Fruit fly (Drosophila melanogaster) whole organism, prepupa: ENCODE data around the gene CG9107.

ENCODE experiments used
- CG10631 ChIP-seq: fragments of 200-800 bp; sonication (Bioruptor generic); optimal IDR thresholded peaks from 2 replicates; lab custom pipeline; 2016; ENCODE audit warnings: missing biosample characterization, missing genetic modification characterization
- CG10669 ChIP-seq: fragments of 200-800 bp; sonication (Bioruptor generic); optimal IDR thresholded peaks from 3 replicates; lab custom pipeline; 2018; ENCODE audit warnings: missing biosample characterization, mild to moderate bottlenecking, missing genetic modification characterization, moderate library complexity
- CG11762 ChIP-seq: fragments of 200-800 bp; sonication (Bioruptor generic); optimal IDR thresholded peaks from 3 replicates; lab custom pipeline; 2016; ENCODE audit warnings: missing biosample characterization, missing genetic modification characterization; ENCODE audit not compliant: insufficient read depth
- CG11902 ChIP-seq: fragments of 200-800 bp; sonication (Bioruptor generic); optimal IDR thresholded peaks from 3 replicates; lab custom pipeline; 2016; ENCODE audit warnings: missing biosample characterization, missing genetic modification characterization
- CG1621 ChIP-seq: fragments of 200-800 bp; sonication (Bioruptor generic); optimal IDR thresholded peaks from 3 replicates; lab custom pipeline; 2018; ENCODE audit warnings: missing biosample characterization, mild to moderate bottlenecking, missing genetic modification characterization
- CG16779 ChIP-seq: fragments of 200-800 bp; sonication (Bioruptor generic); optimal IDR thresholded peaks from 3 replicates; lab custom pipeline; 2017; ENCODE audit warnings: missing biosample characterization, mild to moderate bottlenecking, missing genetic modification characterization
- CG3032 ChIP-seq: fragments of 200-800 bp; optimal IDR thresholded peaks from 2 replicates; lab custom pipeline; 2019; ENCODE audit warnings: missing biosample characterization, mild to moderate bottlenecking, missing genetic modification characterization, moderate library complexity
- CG31627 ChIP-seq: fragments of 200-800 bp; sonication (Bioruptor generic); optimal IDR thresholded peaks from 3 replicates; lab custom pipeline; 2016; ENCODE audit warnings: missing biosample characterization, missing genetic modification characterization
- CG32006 ChIP-seq: fragments of 200-800 bp; sonication (Bioruptor generic); optimal IDR thresholded peaks from 3 replicates; lab custom pipeline; 2017; ENCODE audit warnings: missing biosample characterization, mild to moderate bottlenecking, missing genetic modification characterization
- CG34406 ChIP-seq: fragments of 200-800 bp; sonication (Bioruptor generic); optimal IDR thresholded peaks from 3 replicates; lab custom pipeline; 2016; ENCODE audit warnings: missing biosample characterization, missing genetic modification characterization
- CG4318 ChIP-seq: fragments of 200-800 bp; sonication (Bioruptor generic); optimal IDR thresholded peaks from 3 replicates; lab custom pipeline; 2017; ENCODE audit warnings: missing biosample characterization, mild to moderate bottlenecking, missing genetic modification characterization
- CG6163 ChIP-seq: fragments of 200-800 bp; sonication (Bioruptor generic); IDR thresholded peaks from 3 replicates; pipeline ENCODE4 v1.3.6; 2022; ENCODE audit warnings: missing biosample characterization, missing genetic modification characterization
- CG6808 ChIP-seq: fragments of 200-800 bp; sonication (Bioruptor generic); optimal IDR thresholded peaks from 3 replicates; lab custom pipeline; 2017; ENCODE audit warnings: missing biosample characterization, missing genetic modification characterization, mild to moderate bottlenecking, moderate library complexity, missing genetic modification reagents
- CG6854 ChIP-seq: fragments of 200-800 bp; sonication (Bioruptor generic); optimal IDR thresholded peaks from 2 replicates; lab custom pipeline; 2017; ENCODE audit warnings: missing biosample characterization, mild to moderate bottlenecking, missing genetic modification characterization
- CG7368 ChIP-seq: fragments of 200-800 bp; sonication (Bioruptor generic); optimal IDR thresholded peaks from 3 replicates; lab custom pipeline; 2016; ENCODE audit warnings: missing biosample characterization, missing genetic modification characterization
- CG8119 ChIP-seq: fragments of 200-800 bp; sonication (Bioruptor generic); IDR thresholded peaks from 3 replicates; pipeline ENCODE4 v1.3.6; 2022; ENCODE audit warnings: missing biosample characterization, missing genetic modification characterization
- CG8319 ChIP-seq: fragments of 200-800 bp; sonication (Bioruptor generic); optimal IDR thresholded peaks from 3 replicates; lab custom pipeline; 2016; ENCODE audit warnings: missing biosample characterization, missing genetic modification characterization
- CG8632 ChIP-seq: fragments of 200-800 bp; sonication (Bioruptor generic); optimal IDR thresholded peaks from 3 replicates; lab custom pipeline; 2016; ENCODE audit warnings: missing biosample characterization, missing genetic modification characterization
- CG9139 ChIP-seq: fragments of 200-800 bp; sonication (Bioruptor generic); optimal IDR thresholded peaks from 3 replicates; lab custom pipeline; 2017; ENCODE audit warnings: missing biosample characterization, mild to moderate bottlenecking, missing genetic modification characterization
- Eip75B ChIP-seq: fragments of 200-800 bp; sonication (Bioruptor generic); optimal IDR thresholded peaks from 3 replicates; lab custom pipeline; 2016; ENCODE audit warnings: missing biosample characterization, missing genetic modification characterization
- Eip93F ChIP-seq: fragments of 200-800 bp; sonication (Bioruptor generic); optimal IDR thresholded peaks from 2 replicates; lab custom pipeline; 2016; ENCODE audit warnings: missing biosample characterization, mild to moderate bottlenecking, missing genetic modification characterization
- Ets21C ChIP-seq: fragments of 200-800 bp; sonication (Bioruptor generic); optimal IDR thresholded peaks from 3 replicates; lab custom pipeline; 2016; ENCODE audit warnings: missing biosample characterization, missing genetic modification characterization
- Ets96B ChIP-seq: fragments of 200-800 bp; optimal IDR thresholded peaks from 2 replicates; lab custom pipeline; 2019; ENCODE audit warnings: missing biosample characterization, mild to moderate bottlenecking, missing genetic modification characterization, moderate library complexity
- Hr39 ChIP-seq: fragments of 200-800 bp; sonication (Bioruptor generic); optimal IDR thresholded peaks from 2 replicates; lab custom pipeline; 2016; ENCODE audit warnings: missing biosample characterization, missing genetic modification characterization
- Hr4 ChIP-seq: fragments of 200-800 bp; sonication (Bioruptor generic); optimal IDR thresholded peaks from 3 replicates; lab custom pipeline; 2016; ENCODE audit warnings: missing biosample characterization, missing genetic modification characterization
- Lpt ChIP-seq: fragments of 200-800 bp; sonication (Bioruptor generic); optimal IDR thresholded peaks from 3 replicates; lab custom pipeline; 2016; ENCODE audit warnings: missing biosample characterization, missing genetic modification characterization
- OdsH ChIP-seq: fragments of 200-800 bp; sonication (Bioruptor generic); optimal IDR thresholded peaks from 3 replicates; lab custom pipeline; 2016; ENCODE audit warnings: missing biosample characterization, missing genetic modification characterization
- Sox102F ChIP-seq: fragments of 200-800 bp; sonication (Bioruptor generic); optimal IDR thresholded peaks from 2 replicates; lab custom pipeline; 2016; ENCODE audit warnings: missing biosample characterization, mild to moderate bottlenecking, missing genetic modification characterization
- Sox14 ChIP-seq: fragments of 200-800 bp; sonication (Bioruptor generic); optimal IDR thresholded peaks from 3 replicates; lab custom pipeline; 2016; ENCODE audit warnings: missing biosample characterization, missing genetic modification characterization
- achi ChIP-seq: fragments of 200-800 bp; sonication (Bioruptor generic); optimal IDR thresholded peaks from 3 replicates; lab custom pipeline; 2016; ENCODE audit warnings: missing biosample characterization, missing genetic modification characterization
- acj6 ChIP-seq: fragments of 200-800 bp; sonication (Bioruptor generic); optimal IDR thresholded peaks from 3 replicates; lab custom pipeline; 2016; ENCODE audit warnings: missing biosample characterization, missing genetic modification characterization
- cyc ChIP-seq: fragments of 200-800 bp; sonication (Bioruptor generic); optimal IDR thresholded peaks from 3 replicates; lab custom pipeline; 2016; ENCODE audit warnings: missing biosample characterization, missing genetic modification characterization
- dac ChIP-seq: fragments of 200-800 bp; sonication (Bioruptor generic); optimal IDR thresholded peaks from 2 replicates; lab custom pipeline; 2017; ENCODE audit warnings: missing biosample characterization, mild to moderate bottlenecking, missing genetic modification characterization
- dsx ChIP-seq: fragments of 200-800 bp; optimal IDR thresholded peaks from 3 replicates; lab custom pipeline; 2019; ENCODE audit warnings: missing biosample characterization, mild to moderate bottlenecking, missing genetic modification characterization, moderate library complexity; ENCODE audit not compliant: poor library complexity, severe bottlenecking
- eg ChIP-seq: fragments of 200-800 bp; sonication (Bioruptor generic); IDR thresholded peaks from 3 replicates; pipeline ENCODE4 v1.3.6; 2022; ENCODE audit warnings: missing biosample characterization, missing genetic modification characterization
- fd85E ChIP-seq: fragments of 200-800 bp; sonication (Bioruptor generic); optimal IDR thresholded peaks from 3 replicates; lab custom pipeline; 2016; ENCODE audit warnings: missing biosample characterization, missing genetic modification characterization
- fkh ChIP-seq: fragments of 200-800 bp; sonication (Bioruptor generic); optimal IDR thresholded peaks from 3 replicates; lab custom pipeline; 2017; ENCODE audit warnings: missing biosample characterization, mild to moderate bottlenecking, missing genetic modification characterization, moderate library complexity
- lz ChIP-seq: fragments of 200-800 bp; sonication (Bioruptor generic); optimal IDR thresholded peaks from 3 replicates; lab custom pipeline; 2016; ENCODE audit warnings: missing biosample characterization, missing genetic modification characterization
- net ChIP-seq: fragments of 200-800 bp; sonication (Bioruptor generic); optimal IDR thresholded peaks from 3 replicates; lab custom pipeline; 2016; ENCODE audit warnings: missing biosample characterization, missing genetic modification characterization
- salr ChIP-seq, 2 experiments: fragments of 200-800 bp; sonication (Bioruptor generic); optimal IDR thresholded peaks; 3 replicates each; lab custom pipeline; 2016 to 2018; ENCODE audit warnings: missing biosample characterization in 2 of 2, missing genetic modification characterization in 2 of 2, mild to moderate bottlenecking in 1 of 2
- spab ChIP-seq: fragments of 200-800 bp; sonication (Bioruptor generic); optimal IDR thresholded peaks from 2 replicates; lab custom pipeline; 2017; ENCODE audit warnings: missing biosample characterization, mild to moderate bottlenecking, missing genetic modification characterization, missing genetic modification reagents
- ss ChIP-seq, 2 experiments: fragments of 200-800 bp; sonication (Bioruptor generic); optimal IDR thresholded peaks; 2 replicates in 1 of 2; 3 replicates in 1 of 2; lab custom pipeline; 2017 to 2018; ENCODE audit warnings: mild to moderate bottlenecking in 2 of 2, missing biosample characterization in 2 of 2, missing genetic modification characterization in 2 of 2, moderate library complexity in 1 of 2
- topi ChIP-seq: fragments of 200-800 bp; sonication (Bioruptor generic); optimal IDR thresholded peaks from 3 replicates; lab custom pipeline; 2016; ENCODE audit warnings: missing biosample characterization, missing genetic modification characterization

CG9107 gene

dm6 chr2L:6047528-6048160, 23.3 kb upstream of the CG9107 start, which contains the start of gene IPIP (continued):
- TF ChIP-seq achi (no peak), fkh (GFP tag; lab: Kevin White, UChicago) (no peak), CG34406 (GFP tag; lab: Kevin White, UChicago) (no peak), CG10669 (GFP tag; lab: Kevin White, UChicago) (no peak), dsx (GFP tag; lab: Kevin White, UChicago) (no peak), OdsH (GFP tag; lab: Kevin White, UChicago) (no peak), CG16779 (tag; lab: Kevin White, UChicago) (no peak), Ets96B (no peak), CG6854 (no peak), CG10631 (GFP tag; lab: Kevin White, UChicago) (no peak), CG32006 (GFP tag; lab: Kevin White, UChicago) (peak; percentile 19), fd85E (no peak), Sox14 (peak; percentile 29), Lpt (GFP tag; lab: Kevin White, UChicago) (no peak), CG9139 (GFP tag; lab: Kevin White, UChicago) (no peak), eg (GFP tag; lab: Robert Waterston, UW) (no peak; the same call in 2 of the 3 replicates), Hr4 (peak; percentile 12), CG6163 (peak; percentile 58; the same call in 2 of the 3 replicates), CG31627 (GFP tag; lab: Kevin White, UChicago) (peak; percentile 32), spab (GFP tag; lab: Kevin White, UChicago) (no peak), lz (GFP tag; lab: Kevin White, UChicago) (peak; percentile 18)

dm6 chr2L:6046865-6047264, 22.5 kb upstream of the CG9107 start:
- TF ChIP-seq CG34406 (GFP tag; lab: Kevin White, UChicago) (no peak), topi (no peak), net (GFP tag; lab: Kevin White, UChicago) (no peak), OdsH (GFP tag; lab: Kevin White, UChicago) (no peak), Eip93F (no peak), salr (GFP tag; optimal IDR thresholded peaks at IDR 0.05; lab: Kevin White, UChicago) (no peak), Hr39 (GFP tag; lab: Kevin White, UChicago) (no peak), Hr4 (no peak), CG3032 (tag; lab: Kevin White, UChicago) (no peak), CG11762 (no peak), dsx (GFP tag; lab: Kevin White, UChicago) (no peak), acj6 (GFP tag; lab: Kevin White, UChicago) (no peak), CG31627 (GFP tag; lab: Kevin White, UChicago) (no peak), CG8119 (GFP tag; lab: Robert Waterston, UW) (no peak), CG8319 (GFP tag; lab: Kevin White, UChicago) (no peak), CG6163 (no peak)

- TF ChIP-seq Sox102F (GFP tag; lab: Kevin White, UChicago) (peak; percentile 71), Ets96B (peak; percentile 29), CG7368 (GFP tag; lab: Kevin White, UChicago) (peak; percentile 37), topi (peak; percentile 67), CG9139 (GFP tag; lab: Kevin White, UChicago) (no peak), CG31627 (GFP tag; lab: Kevin White, UChicago) (peak; percentile 63), acj6 (GFP tag; lab: Kevin White, UChicago) (peak; percentile 64), Lpt (GFP tag; lab: Kevin White, UChicago) (peak; percentile 8), CG8319 (GFP tag; lab: Kevin White, UChicago) (no peak), CG34406 (GFP tag; lab: Kevin White, UChicago) (peak; percentile 25), Sox14 (peak; percentile 65), ss (GFP tag; optimal IDR thresholded peaks at IDR 0.05; lab: Kevin White, UChicago) (peak in 1 of 2 experiments; percentile 43), fkh (GFP tag; lab: Kevin White, UChicago) (peak; percentile 40), cyc (GFP tag; lab: Kevin White, UChicago) (peak; percentile 52), fd85E (no peak), CG11902 (no peak), CG8632 (GFP tag; lab: Kevin White, UChicago) (peak; percentile 1), salr (GFP tag; optimal IDR thresholded peaks at IDR 0.05; lab: Kevin White, UChicago) (no peak), CG4318 (GFP tag; lab: Kevin White, UChicago) (no peak), net (GFP tag; lab: Kevin White, UChicago) (peak; percentile 51), CG1621 (tag; lab: Kevin White, UChicago) (peak; percentile 50), dac (GFP tag; lab: Kevin White, UChicago) (no peak), Eip75B (GFP tag; lab: Kevin White, UChicago) (peak; percentile 58), CG11762 (no peak), Ets21C (GFP tag; lab: Kevin White, UChicago) (no peak), CG6808 (GFP tag; lab: Kevin White, UChicago) (peak; percentile 76)
Measured at dm6 chr2L:6045972-6046718, 21.8 kb upstream of the CG9107 start, which contains the start of gene Pfas. Gene Pfas (minus strand): TSS chr2L:6046050.
